Fruit fly (Drosophila melanogaster) whole organism, prepupa: ENCODE data around the gene Or85f.
A peak's percentile ranks its signal among the peaks of the same experiment; 100 is the strongest.

Experiments
- Blimp-1 ChIP-seq: fragments of 200-800 bp; sonication (Bioruptor generic); optimal IDR thresholded peaks from 3 replicates; lab custom pipeline; 2017; ENCODE audit warnings: missing biosample characterization, missing genetic modification characterization, mild to moderate bottlenecking, moderate library complexity, missing genetic modification reagents
- CG10631 ChIP-seq: fragments of 200-800 bp; sonication (Bioruptor generic); optimal IDR thresholded peaks from 2 replicates; lab custom pipeline; 2016; ENCODE audit warnings: missing biosample characterization, missing genetic modification characterization
- CG11294 ChIP-seq: fragments of 200-800 bp; sonication (Bioruptor generic); IDR thresholded peaks from 2 replicates; pipeline ENCODE4 v1.3.6; 2022; ENCODE audit warnings: missing biosample characterization, missing genetic modification characterization
- CG11762 ChIP-seq: fragments of 200-800 bp; sonication (Bioruptor generic); optimal IDR thresholded peaks from 3 replicates; lab custom pipeline; 2016; ENCODE audit warnings: missing biosample characterization, missing genetic modification characterization; ENCODE audit not compliant: insufficient read depth
- CG11902 ChIP-seq: fragments of 200-800 bp; sonication (Bioruptor generic); optimal IDR thresholded peaks from 3 replicates; lab custom pipeline; 2016; ENCODE audit warnings: missing biosample characterization, missing genetic modification characterization
- CG15336 ChIP-seq: fragments of 200-800 bp; sonication (Bioruptor generic); IDR thresholded peaks from 2 replicates; pipeline ENCODE4 v1.3.6; 2022; ENCODE audit warnings: missing biosample characterization, missing genetic modification characterization
- CG16779 ChIP-seq: fragments of 200-800 bp; sonication (Bioruptor generic); optimal IDR thresholded peaks from 3 replicates; lab custom pipeline; 2017; ENCODE audit warnings: missing biosample characterization, mild to moderate bottlenecking, missing genetic modification characterization
- CG3032 ChIP-seq: fragments of 200-800 bp; optimal IDR thresholded peaks from 2 replicates; lab custom pipeline; 2019; ENCODE audit warnings: missing biosample characterization, mild to moderate bottlenecking, missing genetic modification characterization, moderate library complexity
- CG31627 ChIP-seq: fragments of 200-800 bp; sonication (Bioruptor generic); optimal IDR thresholded peaks from 3 replicates; lab custom pipeline; 2016; ENCODE audit warnings: missing biosample characterization, missing genetic modification characterization
- CG32006 ChIP-seq: fragments of 200-800 bp; sonication (Bioruptor generic); optimal IDR thresholded peaks from 3 replicates; lab custom pipeline; 2017; ENCODE audit warnings: missing biosample characterization, mild to moderate bottlenecking, missing genetic modification characterization
- CG34406 ChIP-seq: fragments of 200-800 bp; sonication (Bioruptor generic); optimal IDR thresholded peaks from 3 replicates; lab custom pipeline; 2016; ENCODE audit warnings: missing biosample characterization, missing genetic modification characterization
- CG3919 ChIP-seq: fragments of 200-800 bp; sonication (Bioruptor generic); optimal IDR thresholded peaks from 3 replicates; lab custom pipeline; 2016; ENCODE audit warnings: missing biosample characterization, missing genetic modification characterization
- CG6276 ChIP-seq: fragments of 200-800 bp; sonication (Bioruptor generic); optimal IDR thresholded peaks from 2 replicates; lab custom pipeline; 2017; ENCODE audit warnings: missing biosample characterization, mild to moderate bottlenecking, missing genetic modification characterization
- CG6808 ChIP-seq: fragments of 200-800 bp; sonication (Bioruptor generic); optimal IDR thresholded peaks from 3 replicates; lab custom pipeline; 2017; ENCODE audit warnings: missing biosample characterization, missing genetic modification characterization, mild to moderate bottlenecking, moderate library complexity, missing genetic modification reagents
- CG6854 ChIP-seq: fragments of 200-800 bp; sonication (Bioruptor generic); optimal IDR thresholded peaks from 2 replicates; lab custom pipeline; 2017; ENCODE audit warnings: missing biosample characterization, mild to moderate bottlenecking, missing genetic modification characterization
- CG7368 ChIP-seq: fragments of 200-800 bp; sonication (Bioruptor generic); optimal IDR thresholded peaks from 3 replicates; lab custom pipeline; 2016; ENCODE audit warnings: missing biosample characterization, missing genetic modification characterization
- CG8632 ChIP-seq: fragments of 200-800 bp; sonication (Bioruptor generic); optimal IDR thresholded peaks from 3 replicates; lab custom pipeline; 2016; ENCODE audit warnings: missing biosample characterization, missing genetic modification characterization
- CG9139 ChIP-seq: fragments of 200-800 bp; sonication (Bioruptor generic); optimal IDR thresholded peaks from 3 replicates; lab custom pipeline; 2017; ENCODE audit warnings: missing biosample characterization, mild to moderate bottlenecking, missing genetic modification characterization
- Eip75B ChIP-seq: fragments of 200-800 bp; sonication (Bioruptor generic); optimal IDR thresholded peaks from 3 replicates; lab custom pipeline; 2016; ENCODE audit warnings: missing biosample characterization, missing genetic modification characterization
- Eip78C ChIP-seq: fragments of 200-800 bp; sonication (Bioruptor generic); peaks from one replicate; lab custom pipeline; 2016; ENCODE audit warnings: missing biosample characterization, missing genetic modification characterization
- Eip93F ChIP-seq: fragments of 200-800 bp; sonication (Bioruptor generic); optimal IDR thresholded peaks from 2 replicates; lab custom pipeline; 2016; ENCODE audit warnings: missing biosample characterization, mild to moderate bottlenecking, missing genetic modification characterization
- Ets21C ChIP-seq: fragments of 200-800 bp; sonication (Bioruptor generic); optimal IDR thresholded peaks from 3 replicates; lab custom pipeline; 2016; ENCODE audit warnings: missing biosample characterization, missing genetic modification characterization
- Hr38 ChIP-seq: sonication (Bioruptor generic); optimal IDR thresholded peaks from 2 replicates; lab custom pipeline; 2016; ENCODE audit warnings: missing biosample characterization, missing genetic modification characterization
- Lpt ChIP-seq: fragments of 200-800 bp; sonication (Bioruptor generic); optimal IDR thresholded peaks from 3 replicates; lab custom pipeline; 2016; ENCODE audit warnings: missing biosample characterization, missing genetic modification characterization
- OdsH ChIP-seq: fragments of 200-800 bp; sonication (Bioruptor generic); optimal IDR thresholded peaks from 3 replicates; lab custom pipeline; 2016; ENCODE audit warnings: missing biosample characterization, missing genetic modification characterization
- Sox102F ChIP-seq: fragments of 200-800 bp; sonication (Bioruptor generic); optimal IDR thresholded peaks from 2 replicates; lab custom pipeline; 2016; ENCODE audit warnings: missing biosample characterization, mild to moderate bottlenecking, missing genetic modification characterization
- Sox14 ChIP-seq: fragments of 200-800 bp; sonication (Bioruptor generic); optimal IDR thresholded peaks from 3 replicates; lab custom pipeline; 2016; ENCODE audit warnings: missing biosample characterization, missing genetic modification characterization
- acj6 ChIP-seq: fragments of 200-800 bp; sonication (Bioruptor generic); optimal IDR thresholded peaks from 3 replicates; lab custom pipeline; 2016; ENCODE audit warnings: missing biosample characterization, missing genetic modification characterization
- dac ChIP-seq: fragments of 200-800 bp; sonication (Bioruptor generic); optimal IDR thresholded peaks from 2 replicates; lab custom pipeline; 2017; ENCODE audit warnings: missing biosample characterization, mild to moderate bottlenecking, missing genetic modification characterization
- dsx ChIP-seq: fragments of 200-800 bp; optimal IDR thresholded peaks from 3 replicates; lab custom pipeline; 2019; ENCODE audit warnings: missing biosample characterization, mild to moderate bottlenecking, missing genetic modification characterization, moderate library complexity; ENCODE audit not compliant: poor library complexity, severe bottlenecking
- esn ChIP-seq: fragments of 200-800 bp; sonication (Bioruptor generic); optimal IDR thresholded peaks from 2 replicates; lab custom pipeline; 2016; ENCODE audit warnings: missing biosample characterization, mild to moderate bottlenecking, missing genetic modification characterization, moderate library complexity
- fd85E ChIP-seq: fragments of 200-800 bp; sonication (Bioruptor generic); optimal IDR thresholded peaks from 3 replicates; lab custom pipeline; 2016; ENCODE audit warnings: missing biosample characterization, missing genetic modification characterization
- fkh ChIP-seq: fragments of 200-800 bp; sonication (Bioruptor generic); optimal IDR thresholded peaks from 3 replicates; lab custom pipeline; 2017; ENCODE audit warnings: missing biosample characterization, mild to moderate bottlenecking, missing genetic modification characterization, moderate library complexity
- lz ChIP-seq: fragments of 200-800 bp; sonication (Bioruptor generic); optimal IDR thresholded peaks from 3 replicates; lab custom pipeline; 2016; ENCODE audit warnings: missing biosample characterization, missing genetic modification characterization
- net ChIP-seq: fragments of 200-800 bp; sonication (Bioruptor generic); optimal IDR thresholded peaks from 3 replicates; lab custom pipeline; 2016; ENCODE audit warnings: missing biosample characterization, missing genetic modification characterization
- pdm3 ChIP-seq: fragments of 200-800 bp; sonication (Bioruptor generic); optimal IDR thresholded peaks from 3 replicates; lab custom pipeline; 2016; ENCODE audit warnings: missing biosample characterization, missing genetic modification characterization
- salr ChIP-seq, 2 experiments: fragments of 200-800 bp; sonication (Bioruptor generic); optimal IDR thresholded peaks; 3 replicates each; lab custom pipeline; 2016 to 2018; ENCODE audit warnings: missing biosample characterization in 2 of 2, missing genetic modification characterization in 2 of 2, mild to moderate bottlenecking in 1 of 2
- ss ChIP-seq, 2 experiments: fragments of 200-800 bp; sonication (Bioruptor generic); optimal IDR thresholded peaks; 2 replicates in 1 of 2; 3 replicates in 1 of 2; lab custom pipeline; 2017 to 2018; ENCODE audit warnings: mild to moderate bottlenecking in 2 of 2, missing biosample characterization in 2 of 2, missing genetic modification characterization in 2 of 2, moderate library complexity in 1 of 2
- vri ChIP-seq: fragments of 200-800 bp; sonication (Bioruptor generic); optimal IDR thresholded peaks from 3 replicates; lab custom pipeline; 2016; ENCODE audit warnings: missing biosample characterization, mild to moderate bottlenecking, missing genetic modification characterization

The Or85f gene

dm6 chr3R:9418373-9419299 is 20.6 kb downstream of the Or85f start:
- TF ChIP-seq dsx (GFP tag; lab: Kevin White, UChicago) (no peak), fkh (peak; percentile 9), Sox14 (GFP tag; lab: Kevin White, UChicago) (no peak), Lpt (GFP tag; lab: Kevin White, UChicago) (no peak), pdm3 (GFP tag; lab: Kevin White, UChicago) (no peak), Eip93F (GFP tag; lab: Kevin White, UChicago) (peak; percentile 32), lz (GFP tag; lab: Kevin White, UChicago) (no peak), Eip78C (GFP tag; lab: Kevin White, UChicago) (peak; percentile 82), vri (GFP tag; lab: Kevin White, UChicago) (peak; percentile 64), CG6276 (no peak)

DNA sequence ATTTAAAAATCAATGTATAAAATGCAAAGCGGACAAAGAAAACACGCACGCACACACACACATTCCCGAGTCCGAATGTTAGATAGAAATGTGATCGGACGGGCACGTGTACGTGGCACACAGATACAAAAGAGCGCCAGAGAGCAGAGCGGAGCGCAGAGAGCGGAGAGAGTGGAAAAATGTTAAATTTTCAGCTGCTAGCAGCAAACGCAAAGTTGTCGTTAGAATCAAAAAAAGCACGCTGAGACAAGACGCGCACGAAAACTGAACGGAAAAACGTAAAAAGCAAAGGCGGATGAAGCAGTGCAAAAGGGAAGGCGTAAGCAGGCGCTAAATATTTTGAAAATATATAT is 21.3 kb downstream of the Or85f start:
- peak; percentile 14 for TF ChIP-seq Eip75B (GFP tag; lab: Kevin White, UChicago)
- TF ChIP-seq CG9139 = no peak
- TF ChIP-seq CG11762 (GFP tag; lab: Kevin White, UChicago) = no peak
- TF ChIP-seq esn (GFP tag; lab: Kevin White, UChicago) = peak; percentile 1
- TF ChIP-seq Sox14 (GFP tag; lab: Kevin White, UChicago) = peak; percentile 76
- TF ChIP-seq CG6854 (GFP tag; lab: Kevin White, UChicago) = peak; percentile 62
- TF ChIP-seq CG3919 (GFP tag; lab: Kevin White, UChicago) = peak; percentile 3
- no peak for TF ChIP-seq Blimp-1 (GFP tag; lab: Kevin White, UChicago)
- no peak for TF ChIP-seq CG15336
- peak; percentile 74 for TF ChIP-seq Eip78C (GFP tag; lab: Kevin White, UChicago)
- peak; percentile 19 for TF ChIP-seq Lpt (GFP tag; lab: Kevin White, UChicago)
- peak; percentile 9 for TF ChIP-seq dac (GFP tag; lab: Kevin White, UChicago)
- TF ChIP-seq fd85E (GFP tag; lab: Kevin White, UChicago) = peak; percentile 59
- peak; percentile 49 for TF ChIP-seq CG16779 (tag; lab: Kevin White, UChicago)
- no peak for TF ChIP-seq CG8632 (GFP tag; lab: Kevin White, UChicago)
- TF ChIP-seq Eip93F (GFP tag; lab: Kevin White, UChicago) = no peak
- TF ChIP-seq CG32006 (GFP tag; lab: Kevin White, UChicago) = no peak
- TF ChIP-seq fkh = no peak
- peak; percentile 34 for TF ChIP-seq Sox102F (GFP tag; lab: Kevin White, UChicago)
- TF ChIP-seq vri (GFP tag; lab: Kevin White, UChicago) = peak; percentile 65
- peak; percentile 11 for TF ChIP-seq dsx (GFP tag; lab: Kevin White, UChicago)
- TF ChIP-seq ss (GFP tag; optimal IDR thresholded peaks at IDR 0.05; lab: Kevin White, UChicago) = no peak
- TF ChIP-seq net = peak; percentile 26
- TF ChIP-seq CG34406 (GFP tag; lab: Kevin White, UChicago) = no peak
- TF ChIP-seq pdm3 (GFP tag; lab: Kevin White, UChicago) = no peak

DNA sequence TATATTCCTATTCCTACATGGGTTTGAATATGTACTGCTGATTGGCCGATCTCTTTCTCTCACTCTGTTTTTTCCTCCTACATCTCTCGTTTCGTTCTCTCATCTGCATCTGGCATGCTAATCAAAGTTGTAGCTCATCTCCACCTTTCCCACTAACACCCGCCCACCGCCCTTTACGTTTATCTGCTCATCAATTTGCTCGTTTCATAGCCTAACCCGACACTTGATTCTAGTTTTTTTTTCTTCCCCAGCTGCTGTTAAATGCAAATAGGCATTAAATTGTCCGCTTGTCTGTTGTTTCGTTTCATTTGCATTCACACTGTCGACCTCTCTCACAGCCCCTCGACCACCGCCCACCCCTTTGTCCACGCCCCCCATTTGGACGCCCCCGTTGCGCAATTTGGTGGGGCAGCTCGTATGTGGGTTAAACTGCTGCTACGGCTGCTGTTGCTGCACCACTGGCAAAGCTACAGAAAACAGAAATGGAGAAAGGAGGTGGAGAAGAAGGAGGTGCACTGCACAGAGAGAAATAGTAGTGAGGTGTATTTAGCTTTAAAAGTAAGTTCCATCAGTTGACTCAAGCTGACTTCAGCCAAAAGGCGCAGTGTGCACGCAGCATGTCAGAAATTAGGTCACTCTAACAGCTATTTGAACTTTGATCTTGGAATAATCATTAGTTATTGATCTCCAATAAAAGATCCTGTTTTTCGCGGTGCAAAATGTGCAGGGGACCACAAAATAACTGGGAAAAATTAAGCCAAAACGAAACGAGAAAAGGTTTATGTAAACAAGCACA is 22.6 kb downstream of the Or85f start:
- no peak for TF ChIP-seq Blimp-1 (GFP tag; lab: Kevin White, UChicago)
- peak; percentile 15 for TF ChIP-seq CG10631 (GFP tag; lab: Kevin White, UChicago)
- peak; percentile 6 for TF ChIP-seq Sox14 (GFP tag; lab: Kevin White, UChicago)
- TF ChIP-seq CG31627 (GFP tag; lab: Kevin White, UChicago) = peak; percentile 24
- TF ChIP-seq Sox102F (GFP tag; lab: Kevin White, UChicago) = no peak
- TF ChIP-seq dsx (GFP tag; lab: Kevin White, UChicago) = no peak
- TF ChIP-seq fkh = no peak
- TF ChIP-seq fd85E (GFP tag; lab: Kevin White, UChicago) = no peak
- TF ChIP-seq CG8632 (GFP tag; lab: Kevin White, UChicago) = no peak
- no peak for TF ChIP-seq ss (GFP tag; optimal IDR thresholded peaks at IDR 0.05; lab: Kevin White, UChicago)
- peak; percentile 56 for TF ChIP-seq OdsH (GFP tag; lab: Kevin White, UChicago)
- no peak for TF ChIP-seq CG6808 (GFP tag; lab: Kevin White, UChicago)
- TF ChIP-seq Eip78C (GFP tag; lab: Kevin White, UChicago) = peak; percentile 58
- TF ChIP-seq CG34406 (GFP tag; lab: Kevin White, UChicago) = peak; percentile 36
- no peak for TF ChIP-seq Eip93F (GFP tag; lab: Kevin White, UChicago)
- peak; percentile 50; the same call in 1 of the 2 replicates for TF ChIP-seq CG11294 (GFP tag; lab: Robert Waterston, UW)
- TF ChIP-seq Hr38 (GFP tag; lab: Kevin White, UChicago) = no peak
- peak; percentile 28 for TF ChIP-seq acj6 (GFP tag; lab: Kevin White, UChicago)
- TF ChIP-seq salr (GFP tag; optimal IDR thresholded peaks at IDR 0.05; lab: Kevin White, UChicago) = peak in 1 of 2 experiments; percentile 14
- peak; percentile 41 for TF ChIP-seq CG7368 (GFP tag; lab: Kevin White, UChicago)
- TF ChIP-seq vri (GFP tag; lab: Kevin White, UChicago) = no peak
- TF ChIP-seq Lpt (GFP tag; lab: Kevin White, UChicago) = no peak
- peak; percentile 58 for TF ChIP-seq CG6276
- TF ChIP-seq esn (GFP tag; lab: Kevin White, UChicago) = no peak
- peak; percentile 8 for TF ChIP-seq CG11902
- no peak for TF ChIP-seq Ets21C (GFP tag; lab: Kevin White, UChicago)
- TF ChIP-seq CG3032 (tag; lab: Kevin White, UChicago) = no peak
